Fruit fly (Drosophila melanogaster) whole organism, prepupa: ENCODE results near the gene Smvt.

Source experiments
- Blimp-1 ChIP-seq: fragments of 200-800 bp; sonication (Bioruptor generic); optimal IDR thresholded peaks from 3 replicates; lab custom pipeline; 2017; ENCODE audit warnings: missing biosample characterization, missing genetic modification characterization, mild to moderate bottlenecking, moderate library complexity, missing genetic modification reagents
- CG11294 ChIP-seq: fragments of 200-800 bp; sonication (Bioruptor generic); IDR thresholded peaks from 2 replicates; pipeline ENCODE4 v1.3.6; 2022; ENCODE audit warnings: missing biosample characterization, missing genetic modification characterization
- CG11762 ChIP-seq: fragments of 200-800 bp; sonication (Bioruptor generic); optimal IDR thresholded peaks from 3 replicates; lab custom pipeline; 2016; ENCODE audit warnings: missing biosample characterization, missing genetic modification characterization; ENCODE audit not compliant: insufficient read depth
- CG1621 ChIP-seq: fragments of 200-800 bp; sonication (Bioruptor generic); optimal IDR thresholded peaks from 3 replicates; lab custom pipeline; 2018; ENCODE audit warnings: missing biosample characterization, mild to moderate bottlenecking, missing genetic modification characterization
- CG4318 ChIP-seq: fragments of 200-800 bp; sonication (Bioruptor generic); optimal IDR thresholded peaks from 3 replicates; lab custom pipeline; 2017; ENCODE audit warnings: missing biosample characterization, mild to moderate bottlenecking, missing genetic modification characterization
- CG6276 ChIP-seq: fragments of 200-800 bp; sonication (Bioruptor generic); optimal IDR thresholded peaks from 2 replicates; lab custom pipeline; 2017; ENCODE audit warnings: missing biosample characterization, mild to moderate bottlenecking, missing genetic modification characterization
- CG8319 ChIP-seq: fragments of 200-800 bp; sonication (Bioruptor generic); optimal IDR thresholded peaks from 3 replicates; lab custom pipeline; 2016; ENCODE audit warnings: missing biosample characterization, missing genetic modification characterization
- CG9139 ChIP-seq: fragments of 200-800 bp; sonication (Bioruptor generic); optimal IDR thresholded peaks from 3 replicates; lab custom pipeline; 2017; ENCODE audit warnings: missing biosample characterization, mild to moderate bottlenecking, missing genetic modification characterization
- Eip78C ChIP-seq: fragments of 200-800 bp; sonication (Bioruptor generic); peaks from one replicate; lab custom pipeline; 2016; ENCODE audit warnings: missing biosample characterization, missing genetic modification characterization
- Eip93F ChIP-seq: fragments of 200-800 bp; sonication (Bioruptor generic); optimal IDR thresholded peaks from 2 replicates; lab custom pipeline; 2016; ENCODE audit warnings: missing biosample characterization, mild to moderate bottlenecking, missing genetic modification characterization
- Sox15 ChIP-seq: fragments of 200-800 bp; sonication (Bioruptor generic); optimal IDR thresholded peaks from 3 replicates; lab custom pipeline; 2016; ENCODE audit warnings: missing biosample characterization, missing genetic modification characterization
- achi ChIP-seq: fragments of 200-800 bp; sonication (Bioruptor generic); optimal IDR thresholded peaks from 3 replicates; lab custom pipeline; 2016; ENCODE audit warnings: missing biosample characterization, missing genetic modification characterization
- acj6 ChIP-seq: fragments of 200-800 bp; sonication (Bioruptor generic); optimal IDR thresholded peaks from 3 replicates; lab custom pipeline; 2016; ENCODE audit warnings: missing biosample characterization, missing genetic modification characterization
- dsx ChIP-seq: fragments of 200-800 bp; optimal IDR thresholded peaks from 3 replicates; lab custom pipeline; 2019; ENCODE audit warnings: missing biosample characterization, mild to moderate bottlenecking, missing genetic modification characterization, moderate library complexity; ENCODE audit not compliant: poor library complexity, severe bottlenecking
- salr ChIP-seq, 2 experiments: fragments of 200-800 bp; sonication (Bioruptor generic); optimal IDR thresholded peaks; 3 replicates each; lab custom pipeline; 2016 to 2018; ENCODE audit warnings: missing biosample characterization in 2 of 2, missing genetic modification characterization in 2 of 2, mild to moderate bottlenecking in 1 of 2
- vri ChIP-seq: fragments of 200-800 bp; sonication (Bioruptor generic); optimal IDR thresholded peaks from 3 replicates; lab custom pipeline; 2016; ENCODE audit warnings: missing biosample characterization, mild to moderate bottlenecking, missing genetic modification characterization

Gene Smvt

dm6 chr3R:31709769-31710168, 51.6 kb downstream of the Smvt start (continued):
- TF ChIP-seq CG6276 (peak; percentile 34), Sox15 (GFP tag; lab: Kevin White, UChicago) (no peak), dsx (GFP tag; lab: Kevin White, UChicago) (no peak), CG9139 (GFP tag; lab: Kevin White, UChicago) (no peak), CG11762 (GFP tag; lab: Kevin White, UChicago) (no peak), CG11294 (GFP tag; lab: Robert Waterston, UW) (0 out of 2 replicates have a peak, but pooled peaks have one; percentile 31), CG4318 (GFP tag; lab: Kevin White, UChicago) (peak; percentile 2), Blimp-1 (GFP tag; lab: Kevin White, UChicago) (no peak), vri (GFP tag; lab: Kevin White, UChicago) (no peak), achi (GFP tag; lab: Kevin White, UChicago) (peak; percentile 17), CG8319 (no peak), CG1621 (tag; lab: Kevin White, UChicago) (no peak), acj6 (GFP tag; lab: Kevin White, UChicago) (no peak), Eip78C (GFP tag; lab: Kevin White, UChicago) (peak; percentile 16), salr (GFP tag; optimal IDR thresholded peaks at IDR 0.05; lab: Kevin White, UChicago) (no peak), Eip93F (GFP tag; lab: Kevin White, UChicago) (no peak)
- TF ChIP-seq, all 60 proteins: peak for 11
